Fruit fly (Drosophila melanogaster) whole organism, embryonic: ENCODE measurements around the gene CG43059.

Experiments
- Abd-B ChIP-seq: fragments of 200-800 bp; sonication (Bioruptor generic); optimal IDR thresholded peaks from 2 replicates; lab custom pipeline; 2018; ENCODE audit warnings: missing biosample characterization, mild to moderate bottlenecking, missing genetic modification characterization, moderate library complexity
- Atf6 ChIP-seq: fragments of 200-800 bp; sonication (Bioruptor generic); IDR thresholded peaks from 2 replicates; pipeline ENCODE4 v1.3.6; 2022; ENCODE audit warnings: missing biosample characterization, missing genetic modification characterization
- CG1024 ChIP-seq: fragments of 200-800 bp; sonication (Bioruptor generic); IDR thresholded peaks from 2 replicates; pipeline ENCODE4 v1.3.6; 2022; ENCODE audit warnings: missing biosample characterization, missing genetic modification characterization
- CG10267 ChIP-seq: fragments of 200-800 bp; sonication (Bioruptor generic); optimal IDR thresholded peaks from 2 replicates; lab custom pipeline; 2018; ENCODE audit warnings: missing biosample characterization, mild to moderate bottlenecking, missing genetic modification characterization, moderate library complexity
- CG10565 ChIP-seq: fragments of 200-800 bp; sonication (Bioruptor generic); optimal IDR thresholded peaks from 3 replicates; lab custom pipeline; 2016; ENCODE audit warnings: missing biosample characterization, mild to moderate bottlenecking, missing genetic modification characterization
- CG11504 ChIP-seq: fragments of 200-800 bp; sonication (Bioruptor generic); optimal IDR thresholded peaks from 3 replicates; lab custom pipeline; 2019; ENCODE audit warnings: missing biosample characterization, mild to moderate bottlenecking, missing genetic modification characterization, moderate library complexity
- CG17568 ChIP-seq: fragments of 200-800 bp; sonication (Bioruptor generic); optimal IDR thresholded peaks from 2 replicates; lab custom pipeline; 2018; ENCODE audit warnings: missing biosample characterization, mild to moderate bottlenecking, missing genetic modification characterization, moderate library complexity
- CG2199 ChIP-seq: fragments of 200-800 bp; sonication (Bioruptor generic); IDR thresholded peaks from 3 replicates; pipeline ENCODE4 v1.3.6; 2022; ENCODE audit warnings: missing biosample characterization, missing genetic modification characterization
- CG2678 ChIP-seq: fragments of 200-800 bp; sonication (Bioruptor generic); optimal IDR thresholded peaks from 3 replicates; lab custom pipeline; 2019; ENCODE audit warnings: missing biosample characterization, mild to moderate bottlenecking, missing genetic modification characterization, moderate library complexity
- CG2712 ChIP-seq: fragments of 200-800 bp; optimal IDR thresholded peaks from 3 replicates; lab custom pipeline; 2019; ENCODE audit warnings: missing biosample characterization, mild to moderate bottlenecking, missing genetic modification characterization, moderate library complexity
- CG31441 ChIP-seq: fragments of 200-800 bp; sonication (Bioruptor generic); IDR thresholded peaks from 2 replicates; pipeline ENCODE4 v1.3.6; 2022; ENCODE audit warnings: missing biosample characterization, missing genetic modification characterization
- CG3163 ChIP-seq: fragments of 200-800 bp; sonication (Bioruptor generic); optimal IDR thresholded peaks from 3 replicates; lab custom pipeline; 2016; ENCODE audit warnings: missing biosample characterization, missing genetic modification characterization
- CG4282 ChIP-seq: fragments of 200-800 bp; sonication (Bioruptor generic); optimal IDR thresholded peaks from 2 replicates; lab custom pipeline; 2016; ENCODE audit warnings: missing biosample characterization, missing genetic modification characterization
- CG4617 ChIP-seq: fragments of 200-800 bp; sonication (Bioruptor generic); optimal IDR thresholded peaks from 3 replicates; lab custom pipeline; 2016; ENCODE audit warnings: missing biosample characterization, missing genetic modification characterization, borderline replicate concordance
- CG6683 ChIP-seq: fragments of 200-800 bp; sonication (Bioruptor generic); optimal IDR thresholded peaks from 2 replicates; lab custom pipeline; 2017; ENCODE audit warnings: missing biosample characterization, mild to moderate bottlenecking, missing genetic modification characterization, missing genetic modification reagents
- CG6689 ChIP-seq: fragments of 200-800 bp; sonication (Bioruptor generic); IDR thresholded peaks from 2 replicates; pipeline ENCODE4 v1.3.6; 2022; ENCODE audit warnings: missing biosample characterization, missing genetic modification characterization
- CG7745 ChIP-seq: fragments of 200-800 bp; sonication (Bioruptor generic); optimal IDR thresholded peaks from 2 replicates; lab custom pipeline; 2018; ENCODE audit warnings: missing biosample characterization, mild to moderate bottlenecking, missing genetic modification characterization, moderate library complexity
- CG7839 ChIP-seq: fragments of 200-800 bp; sonication (Bioruptor generic); optimal IDR thresholded peaks from 3 replicates; lab custom pipeline; 2018; ENCODE audit warnings: missing biosample characterization, mild to moderate bottlenecking, missing genetic modification characterization, moderate library complexity
- CoRest ChIP-seq: fragments of 200-800 bp; sonication (Bioruptor generic); optimal IDR thresholded peaks from 3 replicates; lab custom pipeline; 2018; ENCODE audit warnings: missing biosample characterization, mild to moderate bottlenecking, missing genetic modification characterization, moderate library complexity
- D19B ChIP-seq: fragments of 200-800 bp; sonication (Bioruptor generic); optimal IDR thresholded peaks from 2 replicates; lab custom pipeline; 2017; ENCODE audit warnings: missing biosample characterization, mild to moderate bottlenecking, missing genetic modification characterization
- Dbx ChIP-seq: fragments of 200-800 bp; sonication (Bioruptor generic); IDR thresholded peaks from 3 replicates; pipeline ENCODE4 v1.3.6; 2022; ENCODE audit warnings: missing biosample characterization, missing genetic modification characterization
- Dfd ChIP-seq, 2 experiments: fragments of >200 bp; optimal IDR thresholded peaks; 2 replicates each; lab custom pipeline; 2017; ENCODE audit warnings: missing biosample characterization in 2 of 2, missing genetic modification characterization in 2 of 2
- Drgx ChIP-seq: fragments of 200-800 bp; sonication (Bioruptor generic); IDR thresholded peaks from 2 replicates; pipeline ENCODE4 v1.3.6; 2022; ENCODE audit warnings: missing biosample characterization, missing genetic modification characterization
- Ets65A ChIP-seq: fragments of 200-800 bp; sonication (Bioruptor generic); peaks from one replicate; lab custom pipeline; 2016; ENCODE audit warnings: missing biosample characterization, missing genetic modification characterization
- Fer3 ChIP-seq: fragments of 200-800 bp; sonication (Bioruptor generic); optimal IDR thresholded peaks from 2 replicates; lab custom pipeline; 2018; ENCODE audit warnings: missing biosample characterization, mild to moderate bottlenecking, missing genetic modification characterization, moderate library complexity
- HLHmδ ChIP-seq: fragments of 200-800 bp; sonication (Bioruptor generic); optimal IDR thresholded peaks from 2 replicates; lab custom pipeline; 2018; ENCODE audit warnings: missing biosample characterization, mild to moderate bottlenecking, missing genetic modification characterization, moderate library complexity
- Hmr ChIP-seq: fragments of 200-800 bp; sonication (Bioruptor generic); optimal IDR thresholded peaks from 3 replicates; lab custom pipeline; 2017; ENCODE audit warnings: mild to moderate bottlenecking, missing biosample characterization, missing genetic modification reagents, missing genetic modification characterization
- Hr3 ChIP-seq: fragments of 200-800 bp; sonication (Bioruptor generic); optimal IDR thresholded peaks from 3 replicates; lab custom pipeline; 2016; ENCODE audit warnings: missing biosample characterization, missing genetic modification characterization
- Hr39 ChIP-seq: fragments of >200 bp; optimal IDR thresholded peaks from 2 replicates; lab custom pipeline; 2017
- Lhr ChIP-seq: fragments of 200-800 bp; sonication (Bioruptor generic); optimal IDR thresholded peaks from 3 replicates; lab custom pipeline; 2017; ENCODE audit warnings: mild to moderate bottlenecking, missing biosample characterization, missing genetic modification reagents, missing genetic modification characterization
- NfI ChIP-seq: fragments of 200-800 bp; sonication (Bioruptor generic); optimal IDR thresholded peaks from 3 replicates; lab custom pipeline; 2018; ENCODE audit warnings: missing biosample characterization, mild to moderate bottlenecking, missing genetic modification characterization, moderate library complexity
- Sox102F ChIP-seq: fragments of 200-800 bp; sonication (Bioruptor generic); optimal IDR thresholded peaks from 2 replicates; lab custom pipeline; 2018; ENCODE audit warnings: missing biosample characterization, mild to moderate bottlenecking, missing genetic modification characterization, moderate library complexity
- Stat92E ChIP-seq, 3 experiments: fragments of >200 bp in 2 of 3; fragments of 200-800 bp in 1 of 3; sonication (Bioruptor generic) in 1 of 3; optimal IDR thresholded peaks; 2 replicates each; lab custom pipeline; 2017 to 2019; ENCODE audit warnings: missing biosample characterization in 3 of 3, missing genetic modification characterization in 3 of 3, mild to moderate bottlenecking in 1 of 3, moderate library complexity in 1 of 3
- TFAM ChIP-seq: fragments of 200-800 bp; sonication (Bioruptor generic); optimal IDR thresholded peaks from 2 replicates; lab custom pipeline; 2017; ENCODE audit warnings: missing biosample characterization, missing genetic modification characterization, inconsistent platforms
- Usf ChIP-seq: fragments of 200-800 bp; sonication (Bioruptor generic); optimal IDR thresholded peaks from 2 replicates; lab custom pipeline; 2017; ENCODE audit warnings: missing genotype, missing biosample characterization, missing genetic modification characterization
- bab2 ChIP-seq: fragments of 200-800 bp; sonication (Bioruptor generic); optimal IDR thresholded peaks from 2 replicates; lab custom pipeline; 2016; ENCODE audit warnings: missing biosample characterization, missing genetic modification characterization
- btn ChIP-seq: fragments of 200-800 bp; sonication (Bioruptor generic); optimal IDR thresholded peaks from 2 replicates; lab custom pipeline; 2016; ENCODE audit warnings: missing biosample characterization, missing genetic modification characterization
- gem ChIP-seq: fragments of 200-800 bp; sonication (Bioruptor generic); optimal IDR thresholded peaks from 2 replicates; lab custom pipeline; 2019; ENCODE audit warnings: missing biosample characterization, mild to moderate bottlenecking, missing genetic modification characterization, moderate library complexity
- jigr1 ChIP-seq: fragments of 200-800 bp; sonication (Bioruptor generic); IDR thresholded peaks from 3 replicates; pipeline ENCODE4 v1.3.6; 2022; ENCODE audit warnings: missing biosample characterization, missing genetic modification characterization
- lab ChIP-seq: fragments of 200-800 bp; sonication (Bioruptor generic); optimal IDR thresholded peaks from 3 replicates; lab custom pipeline; 2017; ENCODE audit warnings: missing biosample characterization, missing genetic modification characterization, mild to moderate bottlenecking, moderate library complexity, missing genetic modification reagents
- lilli ChIP-seq: fragments of 200-800 bp; sonication (Bioruptor generic); optimal IDR thresholded peaks from 3 replicates; lab custom pipeline; 2016; ENCODE audit warnings: missing biosample characterization, missing genetic modification characterization
- lmd ChIP-seq: fragments of 200-800 bp; sonication (Bioruptor generic); IDR thresholded peaks from 2 replicates; pipeline ENCODE4 v1.3.6; 2022; ENCODE audit warnings: missing biosample characterization, missing genetic modification characterization
- mam ChIP-seq: fragments of 200-800 bp; sonication (Bioruptor generic); optimal IDR thresholded peaks from 3 replicates; lab custom pipeline; 2016; ENCODE audit warnings: missing biosample characterization, missing genetic modification characterization
- mld ChIP-seq: fragments of 200-800 bp; sonication (Bioruptor generic); IDR thresholded peaks from 3 replicates; pipeline ENCODE4 v1.3.6; 2022; ENCODE audit warnings: missing biosample characterization, missing genetic modification characterization; ENCODE audit not compliant: partially characterized antibody
- nmo ChIP-seq: fragments of 200-800 bp; sonication (Bioruptor generic); optimal IDR thresholded peaks from 2 replicates; lab custom pipeline; 2018; ENCODE audit warnings: missing biosample characterization, mild to moderate bottlenecking, missing genetic modification characterization, moderate library complexity
- onecut ChIP-seq: fragments of 200-800 bp; sonication (Bioruptor generic); IDR thresholded peaks from 2 replicates; pipeline ENCODE4 v1.3.6; 2022; ENCODE audit warnings: missing biosample characterization, missing genetic modification characterization
- row ChIP-seq: fragments of 200-800 bp; sonication (Bioruptor generic); IDR thresholded peaks from 3 replicates; pipeline ENCODE4 v1.3.6; 2022; ENCODE audit warnings: missing biosample characterization, missing genetic modification characterization
- sens ChIP-seq: fragments of 200-800 bp; sonication (Bioruptor generic); peaks from one replicate; lab custom pipeline; 2016; ENCODE audit warnings: missing biosample characterization, missing genetic modification characterization
- unpg ChIP-seq: fragments of 200-800 bp; sonication (Bioruptor generic); optimal IDR thresholded peaks from 3 replicates; lab custom pipeline; 2018; ENCODE audit warnings: missing biosample characterization, mild to moderate bottlenecking, missing genetic modification characterization, moderate library complexity

Gene CG43059

dm6 chr3L:8288396-8288795 is 30.4 kb downstream of the CG43059 start (continued):
- TF ChIP-seq Hr3 (GFP tag; lab: Kevin White, UChicago) (peak; percentile 1), lab (GFP tag; lab: Kevin White, UChicago) (peak; percentile 55), lilli (GFP tag; lab: Kevin White, UChicago) (peak; percentile 6), CG31441 (GFP tag; lab: Robert Waterston, UW) (0 out of 2 replicates have a peak, but pooled peaks have one; percentile 14), Abd-B (GFP tag; lab: Kevin White, UChicago) (no peak), CoRest (tag; lab: Kevin White, UChicago) (peak; percentile 30), CG11504 (peak; percentile 36), CG10565 (GFP tag; lab: Kevin White, UChicago) (no peak), NfI (peak; percentile 33), bab2 (GFP tag; lab: Kevin White, UChicago) (no peak), CG2678 (tag; lab: Kevin White, UChicago) (peak; percentile 48), CG2712 (peak; percentile 10), onecut (no peak), Hmr (peak; percentile 0), lmd (GFP tag; lab: Robert Waterston, UW) (peak; percentile 35; the same call in 1 of the 2 replicates), sens (GFP tag; lab: Kevin White, UChicago) (peak; percentile 62), CG6683 (no peak), row (peak; percentile 51), nmo (GFP tag; lab: Kevin White, UChicago) (peak; percentile 16), mam (peak; percentile 24), CG7839 (tag; lab: Kevin White, UChicago) (peak; percentile 37)

- TF ChIP-seq mld (GFP tag; lab: Robert Waterston, UW) (no peak), Dbx (GFP tag; lab: Robert Waterston, UW) (no peak), D19B (GFP tag; lab: Kevin White, UChicago) (no peak), Hr39 (lab: Kevin White, UChicago) (no peak), Drgx (0 out of 2 replicates have a peak, but pooled peaks have one; percentile 18), Ets65A (GFP tag; lab: Kevin White, UChicago) (peak; percentile 4), row (0 out of 3 replicates have a peak, but pooled peaks have one; percentile 14), CG10267 (tag; lab: Kevin White, UChicago) (no peak)
Measured at dm6 chr3L:8286397-8286796, 32.4 kb downstream of the CG43059 start.

- no peak for TF ChIP-seq Dfd (GFP tag; optimal IDR thresholded peaks at IDR 0.05; lab: Kevin White, UChicago)
- no peak for TF ChIP-seq HLHmδ (GFP tag; lab: Kevin White, UChicago)
- no peak for TF ChIP-seq CG4282 (GFP tag; lab: Kevin White, UChicago)
- TF ChIP-seq CG6689 (GFP tag; lab: Robert Waterston, UW): no peak
- TF ChIP-seq Lhr (GFP tag; lab: Kevin White, UChicago): no peak
- peak; percentile 43 for TF ChIP-seq CG2678 (tag; lab: Kevin White, UChicago)
- TF ChIP-seq CG7745 (tag; lab: Kevin White, UChicago): no peak
- no peak for TF ChIP-seq jigr1 (GFP tag; lab: Robert Waterston, UW)
- TF ChIP-seq CG31441 (GFP tag; lab: Robert Waterston, UW): 0 out of 2 replicates have a peak, but pooled peaks have one; percentile 16
- no peak for TF ChIP-seq Usf (GFP tag; lab: Kevin White, UChicago)
- peak; percentile 1 for TF ChIP-seq Fer3 (tag; lab: Kevin White, UChicago)
- TF ChIP-seq gem (tag; lab: Kevin White, UChicago): peak; percentile 56
- TF ChIP-seq unpg (GFP tag; lab: Kevin White, UChicago): no peak
- no peak for TF ChIP-seq CG2199 (GFP tag; lab: Robert Waterston, UW)
- TF ChIP-seq CG7839 (tag; lab: Kevin White, UChicago): peak; percentile 44
- TF ChIP-seq Atf6 (GFP tag; lab: Robert Waterston, UW): no peak
- peak; percentile 44 for TF ChIP-seq CG11504
- TF ChIP-seq btn (GFP tag; lab: Kevin White, UChicago): no peak
- no peak for TF ChIP-seq CG4617 (GFP tag; lab: Kevin White, UChicago)
- no peak for TF ChIP-seq TFAM (GFP tag; lab: Kevin White, UChicago)
- no peak for TF ChIP-seq CG3163 (GFP tag; lab: Kevin White, UChicago)
- no peak for TF ChIP-seq Stat92E (GFP tag; optimal IDR thresholded peaks at IDR 0.05; lab: Kevin White, UChicago)
- TF ChIP-seq CG17568 (GFP tag; lab: Kevin White, UChicago): no peak
- TF ChIP-seq CG1024 (GFP tag; lab: Robert Waterston, UW): no peak
- TF ChIP-seq Sox102F (GFP tag; lab: Kevin White, UChicago): no peak
Measured at dm6 chr3L:8285773-8286172, 33.0 kb downstream of the CG43059 start.
